Fruit fly (Drosophila melanogaster) whole organism, embryonic: ENCODE results near the gene CG12538.

Experiments
- Bteb2 ChIP-seq: fragments of 200-800 bp; sonication (Bioruptor generic); optimal IDR thresholded peaks from 2 replicates; lab custom pipeline; 2016; ENCODE audit warnings: missing biosample characterization, missing genetic modification characterization
- CG10267 ChIP-seq: fragments of 200-800 bp; sonication (Bioruptor generic); optimal IDR thresholded peaks from 2 replicates; lab custom pipeline; 2018; ENCODE audit warnings: missing biosample characterization, mild to moderate bottlenecking, missing genetic modification characterization, moderate library complexity
- CG10274 ChIP-seq: fragments of 200-800 bp; sonication (Bioruptor generic); optimal IDR thresholded peaks from 3 replicates; lab custom pipeline; 2017; ENCODE audit warnings: missing biosample characterization, mild to moderate bottlenecking, missing genetic modification characterization
- CG10959 ChIP-seq: fragments of 200-800 bp; sonication (Bioruptor generic); IDR thresholded peaks from 2 replicates; pipeline ENCODE4 v1.3.6; 2022; ENCODE audit warnings: missing biosample characterization, missing genetic modification characterization
- CG11398 ChIP-seq: fragments of 200-800 bp; sonication (Bioruptor generic); optimal IDR thresholded peaks from 2 replicates; lab custom pipeline; 2016; ENCODE audit warnings: missing biosample characterization, missing genetic modification characterization
- CG12391 ChIP-seq: fragments of 200-800 bp; sonication (Bioruptor generic); optimal IDR thresholded peaks from 3 replicates; lab custom pipeline; 2018; ENCODE audit warnings: missing biosample characterization, mild to moderate bottlenecking, missing genetic modification characterization, moderate library complexity
- CG12659 ChIP-seq: fragments of 200-800 bp; sonication (Bioruptor generic); optimal IDR thresholded peaks from 3 replicates; lab custom pipeline; 2017; ENCODE audit warnings: mild to moderate bottlenecking, missing biosample characterization, missing genetic modification reagents, missing genetic modification characterization
- CG14014 ChIP-seq: fragments of 200-800 bp; sonication (Bioruptor generic); IDR thresholded peaks from 2 replicates; pipeline ENCODE4 v1.3.6; 2022; ENCODE audit warnings: missing biosample characterization, missing genetic modification characterization
- CG14667 ChIP-seq: fragments of 200-800 bp; sonication (Bioruptor generic); IDR thresholded peaks from 2 replicates; pipeline ENCODE4 v1.3.6; 2022; ENCODE audit warnings: missing biosample characterization, missing genetic modification characterization
- CG17186 ChIP-seq: fragments of 200-800 bp; sonication (Bioruptor generic); optimal IDR thresholded peaks from 3 replicates; lab custom pipeline; 2017; ENCODE audit warnings: missing biosample characterization, missing genetic modification reagents, missing genetic modification characterization
- CG17612 ChIP-seq: fragments of 200-800 bp; sonication (Bioruptor generic); IDR thresholded peaks from 2 replicates; pipeline ENCODE4 v1.3.6; 2022; ENCODE audit warnings: missing biosample characterization, missing genetic modification characterization
- CG18619 ChIP-seq: fragments of 200-800 bp; sonication (Bioruptor generic); optimal IDR thresholded peaks from 3 replicates; lab custom pipeline; 2017; ENCODE audit warnings: missing biosample characterization, mild to moderate bottlenecking, missing genetic modification characterization
- CG2199 ChIP-seq: fragments of 200-800 bp; sonication (Bioruptor generic); IDR thresholded peaks from 3 replicates; pipeline ENCODE4 v1.3.6; 2022; ENCODE audit warnings: missing biosample characterization, missing genetic modification characterization
- CG3726 ChIP-seq: fragments of 200-800 bp; sonication (Bioruptor generic); IDR thresholded peaks from 3 replicates; pipeline ENCODE4, ENCODE4 v1.3.6; 2022; ENCODE audit warnings: missing biosample characterization, missing genetic modification characterization
- CG4707 ChIP-seq: fragments of 200-800 bp; sonication (Bioruptor generic); optimal IDR thresholded peaks from 2 replicates; lab custom pipeline; 2018; ENCODE audit warnings: missing biosample characterization, mild to moderate bottlenecking, missing genetic modification characterization, moderate library complexity
- CG5953 ChIP-seq: fragments of 200-800 bp; sonication (Bioruptor generic); IDR thresholded peaks from 2 replicates; pipeline ENCODE4 v1.3.6; 2022; ENCODE audit warnings: missing biosample characterization, missing genetic modification characterization
- CG6175 ChIP-seq: fragments of 200-800 bp; sonication (Bioruptor generic); IDR thresholded peaks from 3 replicates; pipeline ENCODE4 v1.3.6; 2022; ENCODE audit warnings: missing biosample characterization, missing genetic modification characterization
- CG6683 ChIP-seq: fragments of 200-800 bp; sonication (Bioruptor generic); optimal IDR thresholded peaks from 2 replicates; lab custom pipeline; 2017; ENCODE audit warnings: missing biosample characterization, mild to moderate bottlenecking, missing genetic modification characterization, missing genetic modification reagents
- CG8281 ChIP-seq: fragments of 200-800 bp; sonication (Bioruptor generic); optimal IDR thresholded peaks from 2 replicates; lab custom pipeline; 2018; ENCODE audit warnings: missing biosample characterization, mild to moderate bottlenecking, missing genetic modification characterization, moderate library complexity
- CG8359 ChIP-seq: fragments of 200-800 bp; sonication (Bioruptor generic); optimal IDR thresholded peaks from 2 replicates; lab custom pipeline; 2017; ENCODE audit warnings: missing biosample characterization, mild to moderate bottlenecking, missing genetic modification characterization, borderline replicate concordance
- CG9817 ChIP-seq: fragments of 200-800 bp; sonication (Bioruptor generic); optimal IDR thresholded peaks from 2 replicates; lab custom pipeline; 2018; ENCODE audit warnings: missing biosample characterization, mild to moderate bottlenecking, missing genetic modification characterization, moderate library complexity
- CG9876 ChIP-seq: fragments of 200-800 bp; sonication (Bioruptor generic); optimal IDR thresholded peaks from 2 replicates; lab custom pipeline; 2016; ENCODE audit warnings: missing biosample characterization, missing genetic modification characterization
- Dad ChIP-seq: fragments of 200-800 bp; sonication (Bioruptor generic); optimal IDR thresholded peaks from 3 replicates; lab custom pipeline; 2016; ENCODE audit warnings: missing biosample characterization, missing genetic modification characterization
- Fer1 ChIP-seq: fragments of 200-800 bp; sonication (Bioruptor generic); optimal IDR thresholded peaks from 2 replicates; lab custom pipeline; 2017; ENCODE audit warnings: missing biosample characterization, mild to moderate bottlenecking, missing genetic modification characterization
- Gsc ChIP-seq: fragments of 200-800 bp; sonication (Bioruptor generic); IDR thresholded peaks from 2 replicates; pipeline ENCODE4 v1.3.6; 2022; ENCODE audit warnings: missing biosample characterization, missing genetic modification characterization
- Hey ChIP-seq: fragments of 200-800 bp; sonication (Bioruptor generic); optimal IDR thresholded peaks from 3 replicates; lab custom pipeline; 2018; ENCODE audit warnings: missing biosample characterization, mild to moderate bottlenecking, missing genetic modification characterization
- Neu2 ChIP-seq: fragments of 200-800 bp; sonication (Bioruptor generic); optimal IDR thresholded peaks from 3 replicates; lab custom pipeline; 2016; ENCODE audit warnings: missing biosample characterization, missing genetic modification characterization, borderline replicate concordance
- Nf-YB ChIP-seq: fragments of 200-800 bp; sonication (Bioruptor generic); optimal IDR thresholded peaks from 3 replicates; lab custom pipeline; 2019; ENCODE audit warnings: missing biosample characterization, mild to moderate bottlenecking, missing genetic modification characterization, moderate library complexity
- NfI ChIP-seq: fragments of 200-800 bp; sonication (Bioruptor generic); optimal IDR thresholded peaks from 3 replicates; lab custom pipeline; 2018; ENCODE audit warnings: missing biosample characterization, mild to moderate bottlenecking, missing genetic modification characterization, moderate library complexity
- Optix ChIP-seq: fragments of 200-800 bp; sonication (Bioruptor generic); IDR thresholded peaks from 3 replicates; pipeline ENCODE4 v1.3.6; 2022; ENCODE audit warnings: missing biosample characterization, missing genetic modification characterization
- Pdp1 ChIP-seq, 2 experiments: fragments of 200-800 bp; sonication (Bioruptor generic); optimal IDR thresholded peaks; 3 replicates each; lab custom pipeline; 2016; ENCODE audit warnings: missing biosample characterization in 2 of 2, missing genetic modification characterization in 2 of 2, mild to moderate bottlenecking in 1 of 2, moderate library complexity in 1 of 2
- Ravus ChIP-seq: fragments of 200-800 bp; sonication (Bioruptor generic); IDR thresholded peaks from 2 replicates; pipeline ENCODE4 v1.3.6; 2022; ENCODE audit warnings: missing biosample characterization, missing genetic modification characterization
- Sry-β ChIP-seq: fragments of 200-800 bp; sonication (Bioruptor generic); optimal IDR thresholded peaks from 2 replicates; lab custom pipeline; 2018; ENCODE audit warnings: missing biosample characterization, mild to moderate bottlenecking, missing genetic modification characterization, moderate library complexity
- ap ChIP-seq: fragments of 200-800 bp; sonication (Bioruptor generic); IDR thresholded peaks from 2 replicates; pipeline ENCODE4 v1.3.6; 2022; ENCODE audit warnings: missing biosample characterization, missing genetic modification characterization
- ase ChIP-seq: fragments of 200-800 bp; sonication (Bioruptor generic); IDR thresholded peaks from 3 replicates; pipeline ENCODE4 v1.3.6; 2022; ENCODE audit warnings: missing biosample characterization, missing genetic modification characterization
- ci ChIP-seq: fragments of 200-800 bp; sonication (Bioruptor generic); IDR thresholded peaks from 3 replicates; pipeline ENCODE4 v1.3.6; 2022; ENCODE audit warnings: missing biosample characterization, missing genetic modification characterization
- esg ChIP-seq: fragments of 200-800 bp; sonication (Bioruptor generic); conservative IDR thresholded peaks from 2 replicates; pipeline ENCODE4 v1.3.6; 2022; ENCODE audit warnings: missing biosample characterization, missing genetic modification characterization
- gce ChIP-seq: fragments of 200-800 bp; sonication (Bioruptor generic); IDR thresholded peaks from 3 replicates; pipeline ENCODE4 v1.3.6; 2022; ENCODE audit warnings: missing biosample characterization, missing genetic modification characterization
- gcm2 ChIP-seq: fragments of 200-800 bp; sonication (Bioruptor generic); optimal IDR thresholded peaks from 2 replicates; lab custom pipeline; 2016; ENCODE audit warnings: missing biosample characterization, missing genetic modification characterization
- gem ChIP-seq: fragments of 200-800 bp; sonication (Bioruptor generic); optimal IDR thresholded peaks from 2 replicates; lab custom pipeline; 2019; ENCODE audit warnings: missing biosample characterization, mild to moderate bottlenecking, missing genetic modification characterization, moderate library complexity
- inv ChIP-seq: fragments of 200-800 bp; sonication (Bioruptor generic); IDR thresholded peaks from 2 replicates; pipeline ENCODE4 v1.3.6; 2022; ENCODE audit warnings: missing biosample characterization, missing genetic modification characterization; ENCODE audit not compliant: partially characterized antibody
- mld ChIP-seq: fragments of 200-800 bp; sonication (Bioruptor generic); IDR thresholded peaks from 3 replicates; pipeline ENCODE4 v1.3.6; 2022; ENCODE audit warnings: missing biosample characterization, missing genetic modification characterization; ENCODE audit not compliant: partially characterized antibody
- nom ChIP-seq: fragments of 200-800 bp; sonication (Bioruptor generic); optimal IDR thresholded peaks from 2 replicates; lab custom pipeline; 2017; ENCODE audit warnings: missing biosample characterization, missing genetic modification characterization, mild to moderate bottlenecking, moderate library complexity, missing genetic modification reagents
- pnt ChIP-seq: fragments of 200-800 bp; sonication (Bioruptor generic); optimal IDR thresholded peaks from 3 replicates; lab custom pipeline; 2016; ENCODE audit warnings: missing biosample characterization, missing genetic modification characterization
- schlank ChIP-seq: fragments of 200-800 bp; sonication (Bioruptor generic); optimal IDR thresholded peaks from 2 replicates; lab custom pipeline; 2018; ENCODE audit warnings: missing biosample characterization, mild to moderate bottlenecking, missing genetic modification characterization
- slou ChIP-seq: fragments of 200-800 bp; sonication (Bioruptor generic); optimal IDR thresholded peaks from 3 replicates; lab custom pipeline; 2016; ENCODE audit warnings: missing biosample characterization, missing genetic modification characterization
- so ChIP-seq: fragments of 200-800 bp; sonication (Bioruptor generic); IDR thresholded peaks from 3 replicates; pipeline ENCODE4 v1.3.6; 2022; ENCODE audit warnings: missing biosample characterization, missing genetic modification characterization
- sob ChIP-seq: fragments of 200-800 bp; sonication (Bioruptor generic); IDR thresholded peaks from 2 replicates; pipeline ENCODE4 v1.3.6; 2022; ENCODE audit warnings: missing biosample characterization, missing genetic modification characterization
- sqz ChIP-seq: fragments of 200-800 bp; sonication (Bioruptor generic); optimal IDR thresholded peaks from 3 replicates; lab custom pipeline; 2018; ENCODE audit warnings: missing biosample characterization, mild to moderate bottlenecking, missing genetic modification characterization
- unc-4 ChIP-seq: fragments of 200-800 bp; sonication (Bioruptor generic); IDR thresholded peaks from 2 replicates; pipeline ENCODE4 v1.3.6; 2022; ENCODE audit warnings: missing biosample characterization, missing genetic modification characterization; ENCODE audit not compliant: partially characterized antibody
- usp ChIP-seq: fragments of >200 bp; optimal IDR thresholded peaks from 2 replicates; lab custom pipeline; 2017; ENCODE audit warnings: missing biosample characterization, missing genetic modification characterization
- vvl ChIP-seq: fragments of 200-800 bp; sonication (Bioruptor generic); IDR thresholded peaks from 2 replicates; pipeline ENCODE4 v1.3.6; 2022; ENCODE audit warnings: missing biosample characterization, missing genetic modification characterization

Gene CG12538

DNA sequence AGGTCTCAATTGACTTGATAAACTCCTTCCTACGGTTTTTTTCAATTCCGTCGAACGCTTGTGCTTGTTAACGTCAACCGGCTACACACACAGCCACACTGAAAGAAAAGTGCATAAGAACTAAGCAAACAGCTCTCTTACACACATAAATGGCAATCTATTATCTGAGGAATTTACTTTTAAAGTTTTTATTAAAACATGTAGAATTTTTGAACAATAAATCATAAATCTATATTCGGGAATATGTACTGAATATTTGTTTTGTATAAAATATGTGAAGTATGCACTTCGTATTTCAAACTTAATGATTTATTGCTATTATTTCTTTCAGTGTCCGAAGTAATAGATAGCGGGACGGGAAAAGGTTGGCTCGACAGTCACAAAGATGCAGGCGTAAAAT is 26.2 kb upstream of the CG12538 start (continued):
- TF ChIP-seq nom (GFP tag; lab: Kevin White, UChicago) (no peak), CG12391 (tag; lab: Kevin White, UChicago) (peak; percentile 59), Gsc (GFP tag; lab: Robert Waterston, UW) (no peak), CG9876 (no peak), ase (GFP tag; lab: Robert Waterston, UW) (no peak), Optix (GFP tag; lab: Robert Waterston, UW) (no peak), CG3726 (no peak), CG14014 (no peak), schlank (no peak), usp (GFP tag; lab: Kevin White, UChicago) (no peak), sqz (GFP tag; lab: Kevin White, UChicago) (peak; percentile 40), gem (peak; percentile 70), CG6683 (GFP tag; lab: Kevin White, UChicago) (no peak), sob (GFP tag; lab: Robert Waterston, UW) (no peak), gce (no peak), Ravus (no peak), CG8281 (tag; lab: Kevin White, UChicago) (no peak), so (GFP tag; lab: Robert Waterston, UW) (no peak), Neu2 (GFP tag; lab: Kevin White, UChicago) (no peak), esg (GFP tag; lab: Robert Waterston, UW) (no peak), Pdp1 (GFP tag; optimal IDR thresholded peaks at IDR 0.05; lab: Kevin White, UChicago) (peak in 1 of 2 experiments; percentile 13), mld (GFP tag; lab: Robert Waterston, UW) (no peak), ci (GFP tag; lab: Robert Waterston, UW) (no peak), CG17186 (GFP tag; lab: Kevin White, UChicago) (no peak), Sry-β (no peak), CG5953 (GFP tag; lab: Robert Waterston, UW) (no peak), CG8359 (GFP tag; lab: Kevin White, UChicago) (no peak), CG18619 (no peak), gcm2 (GFP tag; lab: Kevin White, UChicago) (no peak), CG11398 (GFP tag; lab: Kevin White, UChicago) (no peak), inv (GFP tag; lab: Robert Waterston, UW) (no peak), slou (no peak), NfI (GFP tag; lab: Kevin White, UChicago) (no peak), pnt (GFP tag; lab: Kevin White, UChicago) (no peak), CG2199 (GFP tag; lab: Robert Waterston, UW) (no peak), CG17612 (GFP tag; lab: Robert Waterston, UW) (no peak), Hey (tag; lab: Kevin White, UChicago) (no peak), CG4707 (GFP tag; lab: Kevin White, UChicago) (no peak), Fer1 (no peak), ap (no peak), CG10959 (no peak), Bteb2 (no peak), CG10267 (tag; lab: Kevin White, UChicago) (peak; percentile 35), CG6175 (GFP tag; lab: Robert Waterston, UW) (no peak), Nf-YB (no peak), CG10274 (GFP tag; lab: Kevin White, UChicago) (no peak), Dad (no peak), vvl (GFP tag; lab: Robert Waterston, UW) (0 out of 2 replicates have a peak, but pooled peaks have one; percentile 13), CG14667 (GFP tag; lab: Robert Waterston, UW) (no peak), unc-4 (GFP tag; lab: Robert Waterston, UW) (no peak), CG9817 (no peak), CG12659 (no peak)
